Fruit fly (Drosophila melanogaster): ENCODE results near the gene PNKP.

PNKP gene

DNA sequence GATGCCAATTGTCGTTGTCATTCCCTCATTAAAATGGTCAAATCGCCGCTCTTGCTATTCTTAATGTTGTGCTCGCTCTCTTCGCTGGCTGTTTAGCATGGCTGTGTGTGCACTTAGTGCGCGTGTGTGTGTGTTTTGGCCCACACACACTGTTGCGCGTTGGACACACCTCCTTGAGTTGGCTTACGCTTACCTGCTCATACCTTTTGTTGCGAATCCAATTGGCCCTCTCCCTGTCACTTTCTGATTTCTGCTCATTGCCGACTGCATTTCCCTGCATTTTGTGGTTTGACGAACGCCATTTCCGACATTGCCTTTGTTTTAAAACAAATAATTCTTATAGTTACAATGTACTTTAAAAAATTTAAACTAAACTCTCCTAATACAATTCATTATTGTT lies 8.3 kb downstream of the PNKP start:
- no peak for TF ChIP-seq br (GFP tag; optimal IDR thresholded peaks at IDR 0.05)
- no peak for TF ChIP-seq Dif (GFP tag; optimal IDR thresholded peaks at IDR 0.05; ENCODE audit: partially characterized antibody)
- no peak for TF ChIP-seq pan (optimal IDR thresholded peaks at IDR 0.05)
- no peak for TF ChIP-seq Vsx2 (GFP tag; optimal IDR thresholded peaks at IDR 0.05; ENCODE audit: partially characterized antibody)
- no peak for TF ChIP-seq Rel (GFP tag; optimal IDR thresholded peaks at IDR 0.05)
- no peak for TF ChIP-seq Rel (tag; optimal IDR thresholded peaks at IDR 0.05)
- TF ChIP-seq sv (GFP tag; optimal IDR thresholded peaks at IDR 0.05) = no peak
- TF ChIP-seq usp (GFP tag; optimal IDR thresholded peaks at IDR 0.05) = no peak
- no peak for TF ChIP-seq dmrt93B (GFP tag; optimal IDR thresholded peaks at IDR 0.05)

DNA sequence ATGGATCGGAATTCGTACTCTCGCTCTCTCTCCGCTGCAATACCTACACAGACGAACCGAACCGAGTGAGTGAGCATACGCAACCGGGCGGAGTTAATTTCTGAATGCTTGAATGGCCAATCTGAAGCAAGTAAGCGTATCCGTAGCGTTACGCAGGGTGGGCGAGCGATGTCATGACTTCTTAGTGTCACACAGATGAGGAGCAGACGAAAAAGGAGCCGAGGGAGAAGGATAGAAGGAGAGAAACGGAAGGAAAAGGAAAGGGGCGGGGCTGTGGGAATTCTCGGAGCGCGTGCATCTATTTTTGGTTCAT lies 8.9 kb downstream of the PNKP start:
- no peak for TF ChIP-seq Vsx2 (GFP tag; optimal IDR thresholded peaks at IDR 0.05; ENCODE audit: partially characterized antibody)
- peak; percentile 8 for TF ChIP-seq psq (GFP tag; optimal IDR thresholded peaks at IDR 0.05)

DNA sequence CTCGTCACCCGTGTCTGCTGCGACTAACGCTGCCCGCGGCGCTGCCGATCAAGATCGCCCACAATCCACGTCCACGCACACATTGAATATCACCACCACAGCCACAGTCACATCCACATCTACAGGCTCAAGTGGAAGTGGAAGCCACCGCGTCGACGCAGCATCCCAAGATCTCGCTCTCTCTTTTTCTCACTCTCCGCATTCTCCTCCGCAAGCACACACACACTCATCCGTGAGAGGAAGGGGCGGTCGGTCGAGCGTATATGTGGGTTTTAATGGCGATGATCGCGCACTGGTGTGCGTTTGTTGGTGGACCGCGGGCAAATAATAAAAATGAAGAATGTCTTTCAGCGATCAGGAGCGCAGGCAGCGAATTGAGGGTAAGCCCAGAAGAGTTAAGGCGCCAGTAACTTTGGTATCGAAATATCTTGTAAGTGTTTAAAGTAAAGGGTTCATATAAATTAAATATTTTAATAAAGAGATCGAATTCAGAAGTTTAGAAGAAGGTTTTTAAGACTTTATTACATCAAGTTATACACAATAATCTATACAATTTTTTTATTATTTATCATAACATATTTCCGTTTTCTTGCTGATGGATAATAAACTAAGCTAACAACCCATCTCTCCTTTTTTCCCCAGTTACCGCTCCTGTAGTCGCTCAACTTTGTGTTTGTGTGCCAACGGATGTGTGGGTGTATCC lies 9.4 kb downstream of the PNKP start, which contains the start of gene Poxm:
TSS of gene Poxm (minus strand) at position 25 of the 703 bp plus-strand sequence.
- TF ChIP-seq br (GFP tag; optimal IDR thresholded peaks at IDR 0.05) (peak; percentile 62), psq (GFP tag; optimal IDR thresholded peaks at IDR 0.05) (peak; percentile 89), brk (GFP tag; optimal IDR thresholded peaks at IDR 0.05) (no peak), usp (GFP tag; optimal IDR thresholded peaks at IDR 0.05) (no peak), sage (GFP tag; optimal IDR thresholded peaks at IDR 0.05) (peak; percentile 69), GATAd (GFP tag; optimal IDR thresholded peaks at IDR 0.05) (no peak), lola (GFP tag; optimal IDR thresholded peaks at IDR 0.05) (no peak), HLH106 (tag; optimal IDR thresholded peaks at IDR 0.05) (peak; percentile 95), Hr78 (GFP tag; optimal IDR thresholded peaks at IDR 0.05) (no peak), dmrt93B (GFP tag; optimal IDR thresholded peaks at IDR 0.05) (peak; percentile 97), h (GFP tag; optimal IDR thresholded peaks at IDR 0.05) (peak; percentile 90), CG32264 (GFP tag; optimal IDR thresholded peaks at IDR 0.05) (peak; percentile 1), pan (optimal IDR thresholded peaks at IDR 0.05) (no peak), woc (GFP tag; optimal IDR thresholded peaks at IDR 0.05) (no peak), N (GFP tag; optimal IDR thresholded peaks at IDR 0.05) (peak; percentile 44), Rel (GFP tag; optimal IDR thresholded peaks at IDR 0.05) (no peak), Rel (tag; optimal IDR thresholded peaks at IDR 0.05) (peak; percentile 54), Abd-B (GFP tag; optimal IDR thresholded peaks at IDR 0.05) (no peak), Dfd (GFP tag; optimal IDR thresholded peaks at IDR 0.05) (peak; percentile 83), Myc (optimal IDR thresholded peaks at IDR 0.05) (no peak), Hr83 (GFP tag; optimal IDR thresholded peaks at IDR 0.05; ENCODE audit: poor library complexity, severe bottlenecking) (peak; percentile 19), Hnf4 (GFP tag; optimal IDR thresholded peaks at IDR 0.05) (peak; percentile 49), CrebA (GFP tag; optimal IDR thresholded peaks at IDR 0.05; ENCODE audit: borderline replicate concordance) (no peak), CG9705 (GFP tag; optimal IDR thresholded peaks at IDR 0.05) (peak; percentile 87), sv (GFP tag; optimal IDR thresholded peaks at IDR 0.05) (peak; percentile 83), dsf (GFP tag; optimal IDR thresholded peaks at IDR 0.05; ENCODE audit: borderline replicate concordance) (peak; percentile 46), dl (GFP tag; optimal IDR thresholded peaks at IDR 0.05; ENCODE audit: insufficient read depth in 1 of 2, partially characterized antibody in 2 of 2) (peak; percentile 45 to 52), Mio (GFP tag; optimal IDR thresholded peaks at IDR 0.05) (peak; percentile 17), Dif (GFP tag; optimal IDR thresholded peaks at IDR 0.05; ENCODE audit: partially characterized antibody) (peak; percentile 78), foxo (GFP tag; optimal IDR thresholded peaks at IDR 0.05) (peak in 1 of 2 experiments; percentile 93), Sp1 (GFP tag; optimal IDR thresholded peaks at IDR 0.05) (peak; percentile 94), rgr (GFP tag; optimal IDR thresholded peaks at IDR 0.05) (peak; percentile 81), tai (GFP tag; optimal IDR thresholded peaks at IDR 0.05) (no peak), fru (GFP tag; optimal IDR thresholded peaks at IDR 0.05) (peak; percentile 90), Vsx2 (GFP tag; optimal IDR thresholded peaks at IDR 0.05; ENCODE audit: partially characterized antibody) (no peak), Jra (GFP tag; optimal IDR thresholded peaks at IDR 0.05) (peak; percentile 26), jim (GFP tag; optimal IDR thresholded peaks at IDR 0.05) (no peak), OdsH (GFP tag; optimal IDR thresholded peaks at IDR 0.05) (peak; percentile 85), ey (GFP tag; optimal IDR thresholded peaks at IDR 0.05) (peak; percentile 79)
